Worm (Caenorhabditis elegans): Measurements from ENCODE around the gene pmp-1.
A peak's percentile ranks its signal among the peaks of the same experiment; 100 is the strongest.

pmp-1 gene

DNA sequence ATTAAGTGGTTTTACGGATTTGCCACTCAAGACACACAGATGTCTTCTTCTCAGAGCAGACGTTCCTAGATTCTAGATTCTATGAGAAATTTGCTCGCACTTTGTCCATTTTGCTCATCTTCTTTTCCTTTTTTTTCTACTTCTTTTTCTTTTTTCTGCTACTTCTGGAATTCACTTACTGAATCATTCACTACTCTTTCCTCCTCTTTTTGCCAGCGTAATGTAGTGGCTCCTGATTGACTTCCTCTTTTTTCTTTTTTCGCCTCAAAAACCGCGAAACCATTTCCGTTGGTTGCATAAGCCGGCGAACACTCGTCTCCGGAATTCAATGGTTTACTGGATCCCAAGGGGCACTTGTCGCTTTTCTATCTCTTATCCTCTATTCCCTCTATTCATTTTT lies 51.3 kb downstream of the pmp-1 start:
- peak; percentile 29 for TF ChIP-seq ces-1 (GFP tag; optimal IDR thresholded peaks at IDR 0.05)
- no peak for TF ChIP-seq ceh-43 (GFP tag; optimal IDR thresholded peaks at IDR 0.05)

DNA sequence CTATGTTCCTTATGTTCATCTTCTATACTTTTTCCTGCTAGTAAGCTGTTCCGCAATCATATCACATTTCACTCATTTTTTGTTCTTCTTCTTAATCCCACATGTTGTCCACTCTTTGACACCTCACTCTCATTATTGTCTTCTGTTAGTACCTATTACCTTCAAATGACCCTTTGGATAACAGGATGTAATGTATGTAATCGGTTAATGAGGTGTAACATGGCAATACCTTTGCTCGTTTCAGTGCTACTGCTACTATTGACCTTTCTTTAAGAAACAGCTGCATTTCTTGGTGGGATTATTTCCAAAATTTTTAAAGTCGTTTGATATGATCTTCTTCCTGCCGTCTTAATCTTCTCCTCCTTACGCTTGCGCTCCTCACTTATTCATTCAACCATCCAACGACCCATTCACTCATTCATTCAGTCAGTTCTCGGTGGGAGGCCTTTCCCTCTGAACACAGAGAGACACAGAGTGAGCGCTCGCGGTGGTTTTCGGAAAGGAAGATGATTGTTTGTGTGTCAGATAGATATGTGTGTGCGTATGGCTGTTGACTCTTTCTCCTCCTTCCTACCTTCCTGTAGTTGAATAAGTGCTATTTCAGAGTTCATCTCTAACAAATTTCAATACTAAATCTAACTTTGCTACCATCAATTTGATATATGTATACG lies 51.9 kb downstream of the pmp-1 start:
- no peak for TF ChIP-seq elt-3 (tag; optimal IDR thresholded peaks at IDR 0.05)
- TF ChIP-seq ces-1 (GFP tag; optimal IDR thresholded peaks at IDR 0.05): no peak
- peak; percentile 44 for TF ChIP-seq sptf-1 (tag; optimal IDR thresholded peaks at IDR 0.05)
- TF ChIP-seq drap-1 (GFP tag; optimal IDR thresholded peaks at IDR 0.05): no peak
- no peak for TF ChIP-seq blmp-1 (tag; optimal IDR thresholded peaks at IDR 0.05)
- no peak for TF ChIP-seq lsy-2 (tag; optimal IDR thresholded peaks at IDR 0.05)
- no peak for TF ChIP-seq nhr-76 (tag; optimal IDR thresholded peaks at IDR 0.05)
- peak; percentile 1 for TF ChIP-seq elt-1 (tag; optimal IDR thresholded peaks at IDR 0.05; ENCODE audit: borderline replicate concordance, insufficient read depth)
- no peak for TF ChIP-seq nhr-28 (tag; optimal IDR thresholded peaks at IDR 0.05)
- no peak for TF ChIP-seq ceh-43 (GFP tag; optimal IDR thresholded peaks at IDR 0.05)
- TF ChIP-seq nhr-2 (tag; optimal IDR thresholded peaks at IDR 0.05): peak; percentile 93
- no peak for TF ChIP-seq ztf-11 (tag; optimal IDR thresholded peaks at IDR 0.05)
- no peak for TF ChIP-seq ceh-39 (tag; optimal IDR thresholded peaks at IDR 0.05)
- no peak for TF ChIP-seq lin-32 (GFP tag; optimal IDR thresholded peaks at IDR 0.05)
- TF ChIP-seq M03D4.4 (tag; optimal IDR thresholded peaks at IDR 0.05): no peak
- no peak for TF ChIP-seq hlh-1 (tag; optimal IDR thresholded peaks at IDR 0.05)
- no peak for TF ChIP-seq sem-2 (GFP tag; optimal IDR thresholded peaks at IDR 0.05)
- TF ChIP-seq pha-4 (tag; optimal IDR thresholded peaks at IDR 0.05): peak; percentile 56
- peak; percentile 24 for TF ChIP-seq unc-62 (GFP tag; optimal IDR thresholded peaks at IDR 0.05)
- TF ChIP-seq nhr-12 (tag; optimal IDR thresholded peaks at IDR 0.05): no peak
- TF ChIP-seq nhr-237 (tag; optimal IDR thresholded peaks at IDR 0.05): no peak
- TF ChIP-seq tbx-8 (GFP tag; optimal IDR thresholded peaks at IDR 0.05): no peak
- no peak for TF ChIP-seq cnd-1 (tag; optimal IDR thresholded peaks at IDR 0.05)
- TF ChIP-seq mep-1 (tag; optimal IDR thresholded peaks at IDR 0.05): peak; percentile 17
- no peak for TF ChIP-seq bed-3 (GFP tag; optimal IDR thresholded peaks at IDR 0.05)
- peak; percentile 55 for TF ChIP-seq ceh-83 (GFP tag; optimal IDR thresholded peaks at IDR 0.05)
- no peak for TF ChIP-seq snpc-4 (tag; optimal IDR thresholded peaks at IDR 0.05)
- no peak for TF ChIP-seq flh-1 (GFP tag; optimal IDR thresholded peaks at IDR 0.05)

DNA sequence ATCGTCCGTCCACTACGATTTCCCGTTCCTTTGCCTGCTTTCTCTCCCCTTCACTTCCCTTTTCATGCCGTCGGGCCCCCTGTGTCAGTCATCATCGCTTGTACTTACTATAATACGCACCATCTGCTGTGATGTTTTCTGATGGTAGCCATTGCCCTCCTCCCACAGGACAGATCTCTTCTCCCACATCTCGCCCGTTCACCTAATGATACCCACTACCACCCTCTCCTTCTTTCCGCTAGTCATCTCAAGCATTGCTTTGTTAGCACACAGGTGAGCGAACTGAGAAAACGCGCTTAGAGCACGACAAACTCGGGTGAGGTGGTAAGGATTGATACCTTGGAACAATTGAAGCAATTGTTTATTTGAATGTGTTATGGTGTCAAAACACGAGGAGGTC lies 52.6 kb downstream of the pmp-1 start:
- no peak for TF ChIP-seq pha-4 (tag; optimal IDR thresholded peaks at IDR 0.05)
- peak; percentile 29 for TF ChIP-seq mls-2 (tag; optimal IDR thresholded peaks at IDR 0.05)
- peak; percentile 64 for TF ChIP-seq nhr-2 (tag; optimal IDR thresholded peaks at IDR 0.05)
- TF ChIP-seq cnd-1 (tag; optimal IDR thresholded peaks at IDR 0.05): peak; percentile 62
- peak; percentile 7 for TF ChIP-seq ztf-11 (tag; optimal IDR thresholded peaks at IDR 0.05)
- TF ChIP-seq sptf-1 (tag; optimal IDR thresholded peaks at IDR 0.05): no peak
- TF ChIP-seq unc-39 (tag; optimal IDR thresholded peaks at IDR 0.05): no peak
- TF ChIP-seq elt-1 (tag; optimal IDR thresholded peaks at IDR 0.05; ENCODE audit: borderline replicate concordance, insufficient read depth): no peak
- TF ChIP-seq lin-13 (tag; optimal IDR thresholded peaks at IDR 0.05): no peak
- no peak for TF ChIP-seq nhr-28 (tag; optimal IDR thresholded peaks at IDR 0.05)
- TF ChIP-seq tbx-8 (GFP tag; optimal IDR thresholded peaks at IDR 0.05): no peak
- no peak for TF ChIP-seq snpc-4 (tag; optimal IDR thresholded peaks at IDR 0.05)
- peak; percentile 72 for TF ChIP-seq ham-2 (GFP tag; optimal IDR thresholded peaks at IDR 0.05)
- peak; percentile 35 for TF ChIP-seq mep-1 (tag; optimal IDR thresholded peaks at IDR 0.05)
- no peak for TF ChIP-seq nhr-76 (tag; optimal IDR thresholded peaks at IDR 0.05)

Measured in whole organism, mixed stage, embryonic.